Fruit fly (Drosophila melanogaster): ENCODE measurements around the gene CG42713.
A peak's percentile ranks its signal among the peaks of the same experiment; 100 is the strongest.

CG42713 gene

dm6 chr2L:8879241-8879931 lies 11.9 kb upstream of the CG42713 start (continued):
- no peak for TF ChIP-seq Taf1 (GFP tag; IDR thresholded peaks at IDR 0.05)
- no peak for TF ChIP-seq Hr39 (optimal IDR thresholded peaks at IDR 0.05)
- no peak for TF ChIP-seq CG8478 (optimal IDR thresholded peaks at IDR 0.05)
- no peak for TF ChIP-seq CG12659 (GFP tag; optimal IDR thresholded peaks at IDR 0.05)
- no peak for TF ChIP-seq CG2116 (GFP tag; optimal IDR thresholded peaks at IDR 0.05)
- no peak for TF ChIP-seq CG13775 (GFP tag; optimal IDR thresholded peaks at IDR 0.05)
- TF ChIP-seq NFAT (GFP tag; IDR thresholded peaks at IDR 0.05), result peak; percentile 60
- no peak for TF ChIP-seq Lim3 (GFP tag; IDR thresholded peaks at IDR 0.05)
- no peak for TF ChIP-seq zf30C (GFP tag; optimal IDR thresholded peaks at IDR 0.05)
- no peak for TF ChIP-seq CG1603 (tag; optimal IDR thresholded peaks at IDR 0.05)
- no peak for TF ChIP-seq bowl (GFP tag; IDR thresholded peaks at IDR 0.05)
- no peak for TF ChIP-seq aop (GFP tag; IDR thresholded peaks at IDR 0.05)
- TF ChIP-seq Mad (GFP tag; optimal IDR thresholded peaks at IDR 0.05), result no peak
- TF ChIP-seq CG9437 (GFP tag; optimal IDR thresholded peaks at IDR 0.05), result no peak
- TF ChIP-seq Vsx1 (GFP tag; optimal IDR thresholded peaks at IDR 0.05), result no peak
- TF ChIP-seq Hey (tag; optimal IDR thresholded peaks at IDR 0.05), result no peak
- no peak for TF ChIP-seq CG11560 (tag; IDR thresholded peaks at IDR 0.05)
- no peak for TF ChIP-seq klu (GFP tag; IDR thresholded peaks at IDR 0.05)
- no peak for TF ChIP-seq CG9609 (GFP tag; optimal IDR thresholded peaks at IDR 0.05)
- no peak for TF ChIP-seq hbn (GFP tag; IDR thresholded peaks at IDR 0.05; ENCODE audit: partially characterized antibody)
- peak; percentile 76 for TF ChIP-seq CG12769 (tag; optimal IDR thresholded peaks at IDR 0.05)
- TF ChIP-seq Ssrp (tag; optimal IDR thresholded peaks at IDR 0.05), result no peak
- no peak for TF ChIP-seq ash1 (GFP tag; optimal IDR thresholded peaks at IDR 0.05)
- peak; percentile 45 for TF ChIP-seq sd (tag; optimal IDR thresholded peaks at IDR 0.05)
- 0 out of 3 replicates have a peak, but pooled peaks have one; percentile 14 for TF ChIP-seq tgo (GFP tag; IDR thresholded peaks at IDR 0.05)
- no peak for TF ChIP-seq NK7.1 (GFP tag; optimal IDR thresholded peaks at IDR 0.05)
- no peak for TF ChIP-seq Hmr (GFP tag; optimal IDR thresholded peaks at IDR 0.05)
- no peak for TF ChIP-seq Ptx1 (GFP tag; IDR thresholded peaks at IDR 0.05)
- TF ChIP-seq chinmo (GFP tag; IDR thresholded peaks at IDR 0.05; ENCODE audit: partially characterized antibody), result peak; percentile 79; the same call in 1 of the 4 replicates
- no peak for TF ChIP-seq wek (GFP tag; optimal IDR thresholded peaks at IDR 0.05)
- 0 out of 3 replicates have a peak, but pooled peaks have one; percentile 35 for TF ChIP-seq CG11456 (GFP tag; IDR thresholded peaks at IDR 0.05)
- no peak for TF ChIP-seq dan (GFP tag; IDR thresholded peaks at IDR 0.05)
- no peak for TF ChIP-seq br (optimal IDR thresholded peaks at IDR 0.05)
- no peak for TF ChIP-seq ftz-f1 (GFP tag; optimal IDR thresholded peaks at IDR 0.05)
- no peak for TF ChIP-seq gt (GFP tag; IDR thresholded peaks at IDR 0.05)
- no peak for TF ChIP-seq ranshi (GFP tag; IDR thresholded peaks at IDR 0.05)
- TF ChIP-seq CG1792 (GFP tag; optimal IDR thresholded peaks at IDR 0.05), result no peak
- TF ChIP-seq run (tag; optimal IDR thresholded peaks at IDR 0.05), result no peak
- no peak for TF ChIP-seq luna (GFP tag; optimal IDR thresholded peaks at IDR 0.05)
- no peak for TF ChIP-seq CG6683 (GFP tag; optimal IDR thresholded peaks at IDR 0.05)
- TF ChIP-seq Bgb (GFP tag; IDR thresholded peaks at IDR 0.05; ENCODE audit: partially characterized antibody), result no peak
- TF ChIP-seq CG11085 (GFP tag; IDR thresholded peaks at IDR 0.05), result no peak
- TF ChIP-seq Xrp1 (GFP tag; IDR thresholded peaks at IDR 0.05), result no peak
- TF ChIP-seq GATAe (GFP tag; conservative IDR thresholded peaks at IDR 0.05), result no peak
- peak; percentile 98 for TF ChIP-seq Awh (GFP tag; IDR thresholded peaks at IDR 0.05)
- 0 out of 3 replicates have a peak, but pooled peaks have one; percentile 15 for TF ChIP-seq Optix (GFP tag; IDR thresholded peaks at IDR 0.05)
- no peak for TF ChIP-seq tin (GFP tag; optimal IDR thresholded peaks at IDR 0.05)
- no peak for TF ChIP-seq crol (GFP tag; IDR thresholded peaks at IDR 0.05)
- no peak for TF ChIP-seq CG1024 (GFP tag; IDR thresholded peaks at IDR 0.05)
- TF ChIP-seq D19B (GFP tag; optimal IDR thresholded peaks at IDR 0.05), result peak; percentile 36
- TF ChIP-seq CG13894 (tag; optimal IDR thresholded peaks at IDR 0.05), result peak; percentile 8
- no peak for TF ChIP-seq CG18599 (GFP tag; optimal IDR thresholded peaks at IDR 0.05)

Measured in whole organism, embryonic.